Fruit fly (Drosophila melanogaster): ENCODE results near the gene bves.
A peak's percentile ranks its signal among the peaks of the same experiment; 100 is the strongest.

bves gene

dm6 chrX:21031819-21032261 lies 21.9 kb upstream of the bves start, which contains the start of gene CG1529:
Gene CG1529 (minus strand): TSS chrX:21031950.
- TF ChIP-seq vri (GFP tag; optimal IDR thresholded peaks at IDR 0.05) (no peak), Eip78C (GFP tag) (peak; percentile 62), lz (GFP tag; optimal IDR thresholded peaks at IDR 0.05) (no peak)

DNA sequence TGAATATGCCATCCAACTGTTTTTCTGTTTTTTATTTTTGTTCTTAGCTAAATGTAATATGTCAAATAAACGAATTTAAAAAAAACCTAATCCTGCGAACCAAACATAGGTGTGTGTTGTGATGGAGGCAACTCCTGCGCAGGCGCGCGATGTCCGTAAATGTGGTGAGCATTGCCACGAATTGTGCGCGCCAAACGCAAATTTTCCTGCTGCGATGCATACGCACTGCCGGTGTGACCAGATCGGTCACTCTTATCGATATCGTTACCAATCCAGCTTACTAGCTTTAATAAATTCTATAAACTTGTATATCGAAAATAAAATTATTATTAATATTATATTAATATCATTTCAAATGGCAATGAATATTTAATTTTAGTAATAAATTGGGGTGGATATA lies 19.1 kb upstream of the bves start:
- TF ChIP-seq CG3919 (GFP tag; optimal IDR thresholded peaks at IDR 0.05) (no peak), CG10669 (GFP tag; optimal IDR thresholded peaks at IDR 0.05) (no peak), CG34406 (GFP tag; optimal IDR thresholded peaks at IDR 0.05) (no peak)

DNA sequence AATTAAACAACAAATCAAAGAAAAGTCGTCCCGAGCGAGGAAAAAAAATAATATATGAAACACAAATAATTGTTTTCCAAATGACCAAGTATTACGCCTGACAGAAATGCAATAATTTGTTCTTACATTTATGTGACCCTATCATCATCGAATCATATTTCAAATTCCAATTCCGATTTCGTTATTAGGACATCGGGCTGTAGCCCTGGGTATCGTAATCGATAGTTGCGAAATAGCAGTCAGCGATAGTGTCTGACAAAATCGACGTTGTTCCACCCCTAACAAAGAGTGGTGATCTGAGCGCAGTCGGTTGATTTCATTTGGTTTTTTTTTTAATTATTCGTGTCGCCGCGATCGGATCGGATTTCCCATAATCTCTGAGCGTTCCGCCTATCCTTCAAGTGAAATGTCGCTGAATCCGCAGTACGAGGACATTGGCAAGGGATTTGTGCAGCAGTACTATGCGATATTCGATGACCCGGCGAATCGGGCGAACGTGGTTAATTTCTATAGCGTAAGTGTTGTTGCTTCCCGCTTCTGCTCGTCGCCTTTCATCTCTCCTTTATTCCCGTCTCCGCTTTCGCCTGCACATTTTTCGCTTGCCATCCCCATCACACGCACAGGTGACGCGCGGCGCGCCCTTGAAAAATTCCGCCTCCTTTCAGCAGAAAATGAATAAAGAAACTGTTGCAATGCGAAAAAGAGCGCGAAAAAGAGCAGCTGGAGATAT lies 18.4 kb upstream of the bves start, which contains the start of gene Ntf-2:
TSS of gene Ntf-2 (plus strand) at position 262 of the 730 bp plus-strand sequence.
- TF ChIP-seq ss (GFP tag; optimal IDR thresholded peaks at IDR 0.05) (peak; percentile 26 to 28), Eip78C (GFP tag) (peak; percentile 35), CG11294 (GFP tag; IDR thresholded peaks at IDR 0.05) (no peak), CG7368 (GFP tag; optimal IDR thresholded peaks at IDR 0.05) (no peak), Hr39 (GFP tag; optimal IDR thresholded peaks at IDR 0.05) (peak; percentile 21), CG3919 (GFP tag; optimal IDR thresholded peaks at IDR 0.05) (peak; percentile 19), CG31627 (GFP tag; optimal IDR thresholded peaks at IDR 0.05) (peak; percentile 11), CG6163 (GFP tag; IDR thresholded peaks at IDR 0.05) (no peak), CG10631 (GFP tag; optimal IDR thresholded peaks at IDR 0.05) (no peak), CG6854 (GFP tag; optimal IDR thresholded peaks at IDR 0.05) (peak; percentile 20), CG10669 (GFP tag; optimal IDR thresholded peaks at IDR 0.05) (no peak), CG16779 (tag; optimal IDR thresholded peaks at IDR 0.05) (no peak)

DNA sequence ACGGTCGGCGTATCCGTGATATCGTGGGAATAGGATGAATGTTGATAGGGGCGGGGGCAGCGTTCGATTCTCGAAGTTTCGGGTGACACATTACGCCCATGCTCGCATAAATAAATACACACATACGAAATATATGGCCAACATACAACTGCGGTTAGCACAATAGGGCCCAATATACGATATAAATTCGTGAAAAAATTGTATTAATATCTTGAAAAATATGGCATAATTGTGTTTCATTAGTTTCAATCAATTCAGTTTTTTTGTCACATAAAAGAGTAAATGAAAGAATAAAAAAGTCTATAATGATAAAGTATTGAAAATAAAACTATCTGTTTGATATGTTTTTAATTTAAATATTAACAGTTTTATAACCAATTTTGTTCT lies 17.8 kb upstream of the bves start:
- TF ChIP-seq Sox15 (GFP tag; optimal IDR thresholded peaks at IDR 0.05) (no peak), CG6163 (GFP tag; IDR thresholded peaks at IDR 0.05) (no peak), Eip78C (GFP tag) (peak; percentile 61), CG1621 (tag; optimal IDR thresholded peaks at IDR 0.05) (peak; percentile 3), OdsH (GFP tag; optimal IDR thresholded peaks at IDR 0.05) (peak; percentile 21), Gug (GFP tag; IDR thresholded peaks at IDR 0.05) (no peak), CG8119 (GFP tag; IDR thresholded peaks at IDR 0.05) (0 out of 3 replicates have a peak, but pooled peaks have one; percentile 14), topi (GFP tag; optimal IDR thresholded peaks at IDR 0.05) (peak; percentile 6), CG34406 (GFP tag; optimal IDR thresholded peaks at IDR 0.05) (peak; percentile 0), Hr39 (GFP tag; optimal IDR thresholded peaks at IDR 0.05) (peak; percentile 1), Hr4 (GFP tag; optimal IDR thresholded peaks at IDR 0.05) (peak; percentile 11), Smox (GFP tag; optimal IDR thresholded peaks at IDR 0.05) (peak; percentile 27), esn (GFP tag; optimal IDR thresholded peaks at IDR 0.05) (peak; percentile 32), svp (GFP tag) (peak; percentile 70), Met (GFP tag; optimal IDR thresholded peaks at IDR 0.05) (peak; percentile 21), dac (GFP tag; optimal IDR thresholded peaks at IDR 0.05) (no peak), acj6 (GFP tag; optimal IDR thresholded peaks at IDR 0.05) (peak; percentile 22), pdm3 (GFP tag; optimal IDR thresholded peaks at IDR 0.05) (peak; percentile 15), CG8632 (GFP tag; optimal IDR thresholded peaks at IDR 0.05) (peak; percentile 19)

DNA sequence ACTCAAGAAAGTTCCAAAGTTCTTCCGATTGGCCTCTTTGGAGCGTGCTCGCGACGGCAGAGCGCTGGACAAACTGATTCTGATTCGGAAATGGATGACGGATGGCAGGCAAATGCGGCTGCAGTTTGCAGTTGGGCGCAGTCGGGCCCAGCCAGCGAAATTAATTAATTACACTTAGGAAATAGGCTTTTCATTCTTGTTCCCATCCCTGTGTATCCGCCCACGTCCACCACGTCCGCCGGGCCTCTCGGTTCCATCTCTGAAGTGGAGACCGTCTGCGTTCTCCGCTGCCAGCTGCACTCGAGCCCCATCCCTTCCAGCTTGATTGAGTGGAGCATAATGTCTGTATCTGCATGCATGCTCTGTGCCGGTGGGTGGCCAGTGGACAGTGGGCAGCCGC lies 13.3 kb upstream of the bves start, which contains the start of gene CG15449:
TSS of gene CG15449 (minus strand) at position 101 of the 400 bp plus-strand sequence.
- no peak for TF ChIP-seq eg (GFP tag; IDR thresholded peaks at IDR 0.05)
- no peak for TF ChIP-seq Hr38 (GFP tag; optimal IDR thresholded peaks at IDR 0.05)
- TF ChIP-seq Smox (GFP tag; optimal IDR thresholded peaks at IDR 0.05): no peak
- TF ChIP-seq Sox15 (GFP tag; optimal IDR thresholded peaks at IDR 0.05): no peak
- TF ChIP-seq CG34406 (GFP tag; optimal IDR thresholded peaks at IDR 0.05): no peak
- TF ChIP-seq CG7368 (GFP tag; optimal IDR thresholded peaks at IDR 0.05): no peak
- TF ChIP-seq CG15336 (GFP tag; IDR thresholded peaks at IDR 0.05): no peak
- no peak for TF ChIP-seq dsx (GFP tag; optimal IDR thresholded peaks at IDR 0.05; ENCODE audit: poor library complexity, severe bottlenecking)
- no peak for TF ChIP-seq Sox102F (GFP tag; optimal IDR thresholded peaks at IDR 0.05)
- TF ChIP-seq Gug (GFP tag; IDR thresholded peaks at IDR 0.05): no peak
- no peak for TF ChIP-seq CG11294 (GFP tag; IDR thresholded peaks at IDR 0.05)
- TF ChIP-seq CG9139 (GFP tag; optimal IDR thresholded peaks at IDR 0.05): no peak
- no peak for TF ChIP-seq Met (GFP tag; optimal IDR thresholded peaks at IDR 0.05)
- TF ChIP-seq Eip78C (GFP tag): no peak
- TF ChIP-seq Eip93F (GFP tag; optimal IDR thresholded peaks at IDR 0.05): no peak
- TF ChIP-seq CG10631 (GFP tag; optimal IDR thresholded peaks at IDR 0.05): no peak

All from whole organism, prepupa.